Worm (Caenorhabditis elegans): Measurements from ENCODE around the gene lury-1.

Gene lury-1

ce11 chrIII:12143792-12144191, 42.4 kb upstream of the lury-1 start:
- TF ChIP-seq jun-1 (tag; optimal IDR thresholded peaks at IDR 0.05) (no peak), pqm-1 (tag; optimal IDR thresholded peaks at IDR 0.05) (no peak), daf-12 (tag; optimal IDR thresholded peaks at IDR 0.05) (no peak), ztf-11 (tag; optimal IDR thresholded peaks at IDR 0.05) (no peak), skn-1 (tag; optimal IDR thresholded peaks at IDR 0.05) (no peak), nhr-11 (tag; optimal IDR thresholded peaks at IDR 0.05) (no peak), elt-2 (tag; optimal IDR thresholded peaks at IDR 0.05) (no peak), ztf-4 (tag; optimal IDR thresholded peaks at IDR 0.05) (no peak), elt-1 (tag; optimal IDR thresholded peaks at IDR 0.05) (no peak), nhr-12 (tag; optimal IDR thresholded peaks at IDR 0.05) (no peak)

ce11 chrIII:12149958-12150357, 36.3 kb upstream of the lury-1 start:
- TF ChIP-seq egl-5 (tag; optimal IDR thresholded peaks at IDR 0.05) (no peak), lin-39 (tag; optimal IDR thresholded peaks at IDR 0.05) (no peak)

ce11 chrIII:12151100-12151499, 35.1 kb upstream of the lury-1 start:
- TF ChIP-seq pha-4 (tag; optimal IDR thresholded peaks at IDR 0.05) (peak; percentile 62), zag-1 (tag; optimal IDR thresholded peaks at IDR 0.05) (no peak)

- TF ChIP-seq lsy-12 (tag; optimal IDR thresholded peaks at IDR 0.05) (no peak), ztf-4 (tag; optimal IDR thresholded peaks at IDR 0.05) (no peak), nhr-11 (tag; optimal IDR thresholded peaks at IDR 0.05) (no peak), nhr-76 (tag; optimal IDR thresholded peaks at IDR 0.05) (no peak), lin-39 (tag; optimal IDR thresholded peaks at IDR 0.05) (no peak), jun-1 (tag; optimal IDR thresholded peaks at IDR 0.05) (no peak), lin-15B (tag; optimal IDR thresholded peaks at IDR 0.05) (peak; percentile 78), unc-39 (tag; optimal IDR thresholded peaks at IDR 0.05) (no peak), nhr-12 (tag; optimal IDR thresholded peaks at IDR 0.05) (no peak), daf-12 (tag; optimal IDR thresholded peaks at IDR 0.05) (no peak), ZK546.5 (tag; optimal IDR thresholded peaks at IDR 0.05) (no peak), mdl-1 (tag; optimal IDR thresholded peaks at IDR 0.05) (no peak), skn-1 (tag; optimal IDR thresholded peaks at IDR 0.05) (peak; percentile 34), fos-1 (tag; optimal IDR thresholded peaks at IDR 0.05) (no peak), nhr-43 (tag; optimal IDR thresholded peaks at IDR 0.05; ENCODE audit: poor library complexity, severe bottlenecking) (no peak), pha-4 (tag; optimal IDR thresholded peaks at IDR 0.05) (peak; percentile 68), pqm-1 (tag; optimal IDR thresholded peaks at IDR 0.05) (no peak), nfya-1 (tag; optimal IDR thresholded peaks at IDR 0.05; ENCODE audit: insufficient read depth) (peak; percentile 72), nhr-23 (tag; optimal IDR thresholded peaks at IDR 0.05) (peak; percentile 47), unc-62 (GFP tag; optimal IDR thresholded peaks at IDR 0.05) (no peak), elt-2 (tag; optimal IDR thresholded peaks at IDR 0.05) (no peak), snpc-4 (tag; optimal IDR thresholded peaks at IDR 0.05) (peak; percentile 27)
Observed at ce11 chrIII:12152157-12152556, 34.1 kb upstream of the lury-1 start.

- TF ChIP-seq eor-1 (tag; optimal IDR thresholded peaks at IDR 0.05): no peak
- TF ChIP-seq egl-27 (tag; optimal IDR thresholded peaks at IDR 0.05): no peak
- TF ChIP-seq pha-4 (tag; optimal IDR thresholded peaks at IDR 0.05): no peak
- peak; percentile 12 for TF ChIP-seq ceh-28 (tag; optimal IDR thresholded peaks at IDR 0.05)
- peak; percentile 8 for TF ChIP-seq hmg-11 (tag; optimal IDR thresholded peaks at IDR 0.05)
- TF ChIP-seq fkh-2 (tag; optimal IDR thresholded peaks at IDR 0.05): no peak
Observed at ce11 chrIII:12152599-12152998, 33.6 kb upstream of the lury-1 start, which contains the start of gene Y75B8A.7. Gene Y75B8A.7 (plus strand): TSS chrIII:12152899.

- TF ChIP-seq ztf-4 (tag; optimal IDR thresholded peaks at IDR 0.05): no peak
- peak; percentile 74 for TF ChIP-seq nfya-1 (tag; optimal IDR thresholded peaks at IDR 0.05; ENCODE audit: insufficient read depth)
Observed at ce11 chrIII:12153514-12153913, 32.7 kb upstream of the lury-1 start.

- TF ChIP-seq nfya-1 (tag; optimal IDR thresholded peaks at IDR 0.05; ENCODE audit: insufficient read depth) (peak; percentile 99), aly-2 (tag; optimal IDR thresholded peaks at IDR 0.05) (no peak), nhr-77 (tag; optimal IDR thresholded peaks at IDR 0.05) (no peak)
Observed at ce11 chrIII:12155759-12156158, 30.5 kb upstream of the lury-1 start.
